Fruit fly (Drosophila melanogaster): Measurements from ENCODE around the gene CG43740.

dm6 chrX:10318416-10318961, 15.0 kb upstream of the CG43740 start:
- TF ChIP-seq CG8478 (optimal IDR thresholded peaks at IDR 0.05) (no peak), CTCF (optimal IDR thresholded peaks at IDR 0.05) (no peak)
